Fruit fly (Drosophila melanogaster) whole organism, pupa: ENCODE measurements around the gene CG1299.
A peak's percentile ranks its signal among the peaks of the same experiment; 100 is the strongest.

ENCODE experiments used
- CG10348 ChIP-seq: fragments of 200-800 bp; sonication (Bioruptor generic); IDR thresholded peaks from 2 replicates; pipeline ENCODE4 v1.3.6; 2022; ENCODE audit warnings: missing biosample characterization, missing genetic modification characterization
- CG12605 ChIP-seq: fragments of 200-800 bp; sonication (Bioruptor generic); IDR thresholded peaks from 2 replicates; pipeline ENCODE4 v1.3.6; 2022; ENCODE audit warnings: missing biosample characterization, missing genetic modification characterization
- CG13204 ChIP-seq: fragments of 200-800 bp; sonication (Bioruptor generic); optimal IDR thresholded peaks from 2 replicates; lab custom pipeline; 2018; ENCODE audit warnings: missing biosample characterization, mild to moderate bottlenecking, missing genetic modification characterization, moderate library complexity
- CG14655 ChIP-seq: fragments of 200-800 bp; sonication (Bioruptor generic); optimal IDR thresholded peaks from 3 replicates; lab custom pipeline; 2017; ENCODE audit warnings: mild to moderate bottlenecking, missing biosample characterization, missing genetic modification reagents, missing genetic modification characterization
- CG15710 ChIP-seq: fragments of 200-800 bp; sonication (Bioruptor generic); optimal IDR thresholded peaks from 2 replicates; lab custom pipeline; 2018; ENCODE audit warnings: missing biosample characterization, mild to moderate bottlenecking, missing genetic modification characterization, moderate library complexity
- CG17806 ChIP-seq: fragments of 200-800 bp; sonication (Bioruptor generic); optimal IDR thresholded peaks from 2 replicates; lab custom pipeline; 2018; ENCODE audit warnings: missing biosample characterization, mild to moderate bottlenecking, missing genetic modification characterization, moderate library complexity
- CG32121 ChIP-seq: fragments of 200-800 bp; sonication (Bioruptor generic); IDR thresholded peaks from 2 replicates; pipeline ENCODE4 v1.3.6; 2022; ENCODE audit warnings: missing biosample characterization, missing genetic modification characterization
- CG34367 ChIP-seq: fragments of 200-800 bp; sonication (Bioruptor generic); optimal IDR thresholded peaks from 2 replicates; lab custom pipeline; 2018; ENCODE audit warnings: missing biosample characterization, mild to moderate bottlenecking, missing genetic modification characterization
- CG4496 ChIP-seq: fragments of 200-800 bp; sonication (Bioruptor generic); IDR thresholded peaks from 3 replicates; pipeline ENCODE4 v1.3.6; 2022; ENCODE audit warnings: missing biosample characterization, missing genetic modification characterization
- CG8159 ChIP-seq: fragments of 200-800 bp; sonication (Bioruptor generic); optimal IDR thresholded peaks from 3 replicates; lab custom pipeline; 2018; ENCODE audit warnings: missing biosample characterization, mild to moderate bottlenecking, missing genetic modification characterization, moderate library complexity
- CG8301 ChIP-seq: fragments of 200-800 bp; sonication (Bioruptor generic); optimal IDR thresholded peaks from 2 replicates; lab custom pipeline; 2018; ENCODE audit warnings: missing biosample characterization, mild to moderate bottlenecking, missing genetic modification characterization
- CG9948 ChIP-seq: fragments of 200-800 bp; sonication (Bioruptor generic); optimal IDR thresholded peaks from 2 replicates; lab custom pipeline; 2018; ENCODE audit warnings: missing biosample characterization, mild to moderate bottlenecking, missing genetic modification characterization, moderate library complexity
- D1 ChIP-seq: fragments of 200-800 bp; sonication (Bioruptor generic); optimal IDR thresholded peaks from 2 replicates; lab custom pipeline; 2018; ENCODE audit warnings: missing biosample characterization, mild to moderate bottlenecking, missing genetic modification characterization, moderate library complexity
- EcR ChIP-seq: fragments of 200-800 bp; sonication (Bioruptor generic); optimal IDR thresholded peaks from 3 replicates; lab custom pipeline; 2019; ENCODE audit warnings: missing biosample characterization, missing genetic modification characterization, mild to moderate bottlenecking, moderate library complexity, missing genetic modification reagents
- Ets98B ChIP-seq: fragments of 200-800 bp; sonication (Bioruptor generic); IDR thresholded peaks from 2 replicates; pipeline ENCODE4 v1.3.6; 2022; ENCODE audit warnings: missing biosample characterization, missing genetic modification characterization
- Pif1A ChIP-seq: fragments of 200-800 bp; sonication (Bioruptor generic); optimal IDR thresholded peaks from 3 replicates; lab custom pipeline; 2016; ENCODE audit warnings: missing biosample characterization, missing genetic modification characterization
- Pif1B ChIP-seq: fragments of 200-800 bp; sonication (Bioruptor generic); optimal IDR thresholded peaks from 3 replicates; lab custom pipeline; 2016; ENCODE audit warnings: missing biosample characterization, missing genetic modification characterization
- Snoo ChIP-seq: fragments of 200-800 bp; sonication (Bioruptor generic); optimal IDR thresholded peaks from 3 replicates; lab custom pipeline; 2017; ENCODE audit warnings: missing biosample characterization, mild to moderate bottlenecking, missing genetic modification characterization, inconsistent platforms
- fd96Ca ChIP-seq: fragments of 200-800 bp; sonication (Bioruptor generic); IDR thresholded peaks from 3 replicates; pipeline ENCODE4 v1.3.6; 2022; ENCODE audit warnings: missing biosample characterization, missing genetic modification characterization
- gl ChIP-seq: fragments of 200-800 bp; sonication (Bioruptor generic); optimal IDR thresholded peaks from 2 replicates; lab custom pipeline; 2018; ENCODE audit warnings: missing biosample characterization, mild to moderate bottlenecking, missing genetic modification characterization
- rn ChIP-seq: fragments of 200-800 bp; sonication (Bioruptor generic); IDR thresholded peaks from 2 replicates; pipeline ENCODE4 v1.3.6; 2022; ENCODE audit warnings: missing biosample characterization, missing genetic modification characterization

The CG1299 gene

dm6 chr3L:4160926-4161325 lies 12.4 kb downstream of the CG1299 start, which contains the start of gene nab:
TSS of gene nab (minus strand) at chr3L:4160932.
- no peak for TF ChIP-seq CG17806 (tag; lab: Kevin White, UChicago)
- TF ChIP-seq Snoo = peak; percentile 23

dm6 chr3L:4167353-4167842 lies 18.9 kb downstream of the CG1299 start, which contains the start of gene mas:
TSS of gene mas (minus strand) at chr3L:4167464.
- no peak for TF ChIP-seq Pif1A (GFP tag; lab: Kevin White, UChicago)
- TF ChIP-seq CG32121 (GFP tag; lab: Robert Waterston, UW) = no peak
- TF ChIP-seq rn (GFP tag; lab: Robert Waterston, UW) = no peak
- no peak for TF ChIP-seq CG15710
- no peak for TF ChIP-seq CG34367 (tag; lab: Kevin White, UChicago)

- TF ChIP-seq CG17806 (tag; lab: Kevin White, UChicago) (peak; percentile 16), CG8159 (tag; lab: Kevin White, UChicago) (peak; percentile 43), gl (tag; lab: Kevin White, UChicago) (peak; percentile 18), CG9948 (peak; percentile 39), CG34367 (tag; lab: Kevin White, UChicago) (no peak), EcR (no peak), CG14655 (GFP tag; lab: Kevin White, UChicago) (no peak), CG13204 (GFP tag; lab: Kevin White, UChicago) (no peak), fd96Ca (GFP tag; lab: Robert Waterston, UW) (0 out of 3 replicates have a peak, but pooled peaks have one; percentile 50), D1 (tag; lab: Kevin White, UChicago) (peak; percentile 91), Pif1B (GFP tag; lab: Kevin White, UChicago) (no peak), Ets98B (GFP tag; lab: Robert Waterston, UW) (no peak), CG32121 (GFP tag; lab: Robert Waterston, UW) (0 out of 2 replicates have a peak, but pooled peaks have one; percentile 23), CG10348 (GFP tag; lab: Robert Waterston, UW) (no peak), rn (GFP tag; lab: Robert Waterston, UW) (no peak), Pif1A (GFP tag; lab: Kevin White, UChicago) (peak; percentile 15), CG8301 (tag; lab: Kevin White, UChicago) (no peak), CG15710 (peak; percentile 4), Snoo (no peak), CG12605 (GFP tag; lab: Robert Waterston, UW) (no peak), CG4496 (GFP tag; lab: Robert Waterston, UW) (no peak; the same call in 1 of the 3 replicates)
Observed at dm6 chr3L:4169957-4170651, 21.6 kb downstream of the CG1299 start, which contains the start of gene Ero1L. TSS of gene Ero1L (plus strand) at chr3L:4170404.

- no peak for TF ChIP-seq CG8159 (tag; lab: Kevin White, UChicago)
- TF ChIP-seq gl (tag; lab: Kevin White, UChicago) = no peak
- TF ChIP-seq D1 (tag; lab: Kevin White, UChicago) = no peak
- TF ChIP-seq EcR = no peak
- no peak for TF ChIP-seq Ets98B (GFP tag; lab: Robert Waterston, UW)
- TF ChIP-seq Snoo = no peak
- TF ChIP-seq CG15710 = no peak
- no peak for TF ChIP-seq Pif1B (GFP tag; lab: Kevin White, UChicago)
- TF ChIP-seq CG14655 (GFP tag; lab: Kevin White, UChicago) = no peak
- TF ChIP-seq CG12605 (GFP tag; lab: Robert Waterston, UW) = no peak
- no peak for TF ChIP-seq rn (GFP tag; lab: Robert Waterston, UW)
- no peak for TF ChIP-seq CG4496 (GFP tag; lab: Robert Waterston, UW)
- TF ChIP-seq CG17806 (tag; lab: Kevin White, UChicago) = no peak
- TF ChIP-seq CG32121 (GFP tag; lab: Robert Waterston, UW) = no peak
- no peak for TF ChIP-seq CG34367 (tag; lab: Kevin White, UChicago)
- TF ChIP-seq fd96Ca (GFP tag; lab: Robert Waterston, UW) = no peak
- TF ChIP-seq, all 21 proteins: peak for 0
Observed at dm6 chr3L:4173584-4173983, 25.1 kb downstream of the CG1299 start, which contains the start of gene CG18675. TSS of gene CG18675 (plus strand) at chr3L:4173884.

- TF ChIP-seq CG10348 (GFP tag; lab: Robert Waterston, UW) (no peak), fd96Ca (GFP tag; lab: Robert Waterston, UW) (no peak), CG8159 (tag; lab: Kevin White, UChicago) (peak; percentile 47), Pif1A (GFP tag; lab: Kevin White, UChicago) (no peak), CG4496 (GFP tag; lab: Robert Waterston, UW) (peak; percentile 51; the same call in 2 of the 3 replicates), CG14655 (GFP tag; lab: Kevin White, UChicago) (peak; percentile 62), D1 (tag; lab: Kevin White, UChicago) (no peak), Ets98B (GFP tag; lab: Robert Waterston, UW) (no peak), CG13204 (GFP tag; lab: Kevin White, UChicago) (no peak), rn (GFP tag; lab: Robert Waterston, UW) (no peak)
Observed at dm6 chr3L:4177981-4178562, 29.6 kb downstream of the CG1299 start, which contains the start of gene Teh4. TSS of gene Teh4 (minus strand) at chr3L:4178270.
